Fruit fly (Drosophila melanogaster) whole organism, wandering third instar larva: ENCODE data around the gene pxb.

ENCODE experiments used
- Abd-B ChIP-seq: fragments of >200 bp; optimal IDR thresholded peaks from 2 replicates; lab custom pipeline; 2017; ENCODE audit warnings: missing biosample characterization, missing genetic modification characterization
- Dif ChIP-seq: fragments of 200-275, 200-300 bp; sonication (Bioruptor generic); optimal IDR thresholded peaks from 2 replicates; lab custom pipeline; 2018; ENCODE audit warnings: missing biosample characterization, missing genetic modification characterization; ENCODE audit not compliant: partially characterized antibody
- Jra ChIP-seq: sonication (Bioruptor generic); optimal IDR thresholded peaks from 2 replicates; lab custom pipeline; 2016; ENCODE audit warnings: missing biosample characterization, missing genetic modification characterization
- dsf ChIP-seq: sonication (Bioruptor generic); optimal IDR thresholded peaks from 2 replicates; lab custom pipeline; 2016; ENCODE audit warnings: missing biosample characterization, missing genetic modification characterization, borderline replicate concordance
- usp ChIP-seq: fragments of >200 bp; optimal IDR thresholded peaks from 2 replicates; lab custom pipeline; 2017; ENCODE audit warnings: missing biosample characterization, missing genetic modification characterization
- woc ChIP-seq: sonication (Bioruptor generic); optimal IDR thresholded peaks from 2 replicates; lab custom pipeline; 2016; ENCODE audit warnings: missing biosample characterization, mild to moderate bottlenecking, missing genetic modification characterization

- TF ChIP-seq woc (GFP tag; lab: Kevin White, UChicago) (no peak), dsf (GFP tag; lab: Kevin White, UChicago) (no peak), Jra (GFP tag; lab: Kevin White, UChicago) (no peak), Abd-B (GFP tag; lab: Kevin White, UChicago) (no peak), Dif (no peak), usp (GFP tag; lab: Kevin White, UChicago) (no peak)
These were observed 13.2 kb upstream of the pxb start for dm6 chr3R:15652632-15653248.
